Worm (Caenorhabditis elegans) whole organism, early embryonic: ENCODE data around the gene Y53F4B.24.

Source experiments
- F13C5.2 ChIP-seq: sonication (generic microtip); optimal IDR thresholded peaks from 2 replicates; lab custom pipeline; 2017; ENCODE audit warnings: mild to moderate bottlenecking, missing genetic modification characterization, inconsistent platforms, missing compliant biosample characterization
- aly-1 ChIP-seq: sonication (generic microtip); optimal IDR thresholded peaks from 2 replicates; lab custom pipeline; 2016; ENCODE audit warnings: missing genetic modification characterization, missing compliant biosample characterization
- pes-1 ChIP-seq: fragments of 200-800 bp; sonication (Bioruptor generic); IDR thresholded peaks from 2 replicates; pipeline ENCODE4 v1.3.6; 2022; ENCODE audit warnings: missing genetic modification reagents, missing genetic modification characterization, missing compliant biosample characterization
- sea-1 ChIP-seq: fragments of 200-800 bp; sonication (Bioruptor generic); conservative IDR thresholded peaks from 2 replicates; pipeline ENCODE4 v1.3.6; 2022; ENCODE audit warnings: missing genetic modification characterization, missing compliant biosample characterization

DNA sequence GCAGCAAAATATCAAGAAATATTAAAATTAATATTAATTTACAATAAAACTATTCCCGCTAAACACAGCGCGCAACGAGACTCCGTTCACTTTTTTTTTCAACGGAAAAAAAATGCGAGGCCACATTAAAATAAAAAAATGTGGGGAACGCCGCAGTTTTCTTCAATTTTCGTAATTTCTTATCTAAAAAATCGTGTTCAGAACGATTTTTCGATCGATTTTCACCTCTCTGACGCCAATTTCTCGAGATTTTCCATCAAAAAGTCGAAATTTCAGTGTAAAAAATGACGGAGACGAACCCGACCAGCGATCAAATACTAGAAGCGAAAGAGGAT, 44.4 kb downstream of the Y53F4B.24 start, which contains the start of gene Y53F4B.21:
- TF ChIP-seq sea-1, result no peak
- TF ChIP-seq pes-1, result no peak
- TF ChIP-seq F13C5.2, result no peak
- no peak for TF ChIP-seq aly-1 (tag; lab: Kevin White, UChicago)
